Worm (Caenorhabditis elegans): Measurements from ENCODE around the gene R11D1.13.

The R11D1.13 gene

DNA sequence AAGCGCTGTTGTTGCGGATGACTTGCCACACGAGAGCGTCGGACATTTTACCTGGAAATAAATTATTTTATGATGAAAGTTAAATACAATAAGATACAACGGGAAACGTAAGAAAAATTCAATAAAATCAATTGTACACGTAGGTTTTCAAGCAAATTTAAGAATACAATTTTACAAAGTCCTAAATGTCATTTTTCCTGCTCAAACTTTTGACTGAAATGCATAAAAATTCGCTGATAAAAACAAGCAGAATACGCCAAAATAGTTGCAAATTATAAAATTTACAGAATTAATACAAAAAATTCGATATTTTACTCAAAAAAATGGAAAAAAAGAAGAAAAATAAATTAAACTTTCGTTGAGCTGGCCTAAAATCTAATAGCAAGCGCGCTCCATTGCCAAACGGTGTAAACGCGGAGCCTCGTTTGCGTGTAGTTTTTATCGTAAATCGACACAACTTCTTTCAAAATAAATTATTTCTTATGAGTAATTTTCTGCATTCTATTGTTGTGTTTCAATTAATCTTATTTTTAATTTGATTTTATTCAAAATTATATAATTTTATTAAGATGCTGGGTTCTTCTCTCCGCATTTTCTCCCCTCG, 1.2 kb downstream of the R11D1.13 start, which contains the start of the genes rpl-28 and mrpl-49:
TSS of gene rpl-28 (minus strand) at position 51 of the 604 bp plus-strand sequence.
TSS of gene mrpl-49 (plus strand) at position 570 of the 604 bp plus-strand sequence.
- TF ChIP-seq skn-1 (tag; optimal IDR thresholded peaks at IDR 0.05) (peak; percentile 49), gmeb-1 (tag; optimal IDR thresholded peaks at IDR 0.05) (peak; percentile 85), F13H6.1 (tag; optimal IDR thresholded peaks at IDR 0.05) (peak; percentile 72), elt-1 (tag; optimal IDR thresholded peaks at IDR 0.05) (no peak), lin-13 (GFP tag; optimal IDR thresholded peaks at IDR 0.05) (peak; percentile 89), mdl-1 (tag; optimal IDR thresholded peaks at IDR 0.05) (peak in 1 of 2 experiments; percentile 27), sem-4 (tag; optimal IDR thresholded peaks at IDR 0.05) (peak; percentile 78), ztf-1 (GFP tag; conservative IDR thresholded peaks at IDR 0.05) (no peak), sma-9 (GFP tag; optimal IDR thresholded peaks at IDR 0.05) (peak; percentile 85), sma-9 (tag; optimal IDR thresholded peaks at IDR 0.05) (no peak), ceh-16 (tag; optimal IDR thresholded peaks at IDR 0.05) (peak; percentile 40), lsy-2 (tag; optimal IDR thresholded peaks at IDR 0.05) (peak; percentile 64 to 93), ZK546.5 (tag; optimal IDR thresholded peaks at IDR 0.05) (no peak), ztf-4 (tag; optimal IDR thresholded peaks at IDR 0.05) (peak; percentile 70), aly-2 (tag; optimal IDR thresholded peaks at IDR 0.05) (no peak), nhr-11 (tag; optimal IDR thresholded peaks at IDR 0.05) (no peak), crh-2 (tag; optimal IDR thresholded peaks at IDR 0.05) (peak; percentile 91), lin-11 (tag; optimal IDR thresholded peaks at IDR 0.05) (peak; percentile 85), lin-39 (tag; optimal IDR thresholded peaks at IDR 0.05) (no peak), ama-1 (optimal IDR thresholded peaks at IDR 0.05) (peak; percentile 50), unc-39 (tag; optimal IDR thresholded peaks at IDR 0.05) (no peak), nhr-21 (tag; optimal IDR thresholded peaks at IDR 0.05) (peak; percentile 75), nhr-10 (tag; optimal IDR thresholded peaks at IDR 0.05) (no peak), C34F6.9 (tag; optimal IDR thresholded peaks at IDR 0.05) (peak; percentile 96), Y55F3AM.14 (GFP tag; optimal IDR thresholded peaks at IDR 0.05) (no peak), R02D3.7 (tag; optimal IDR thresholded peaks at IDR 0.05) (peak; percentile 82), egl-27 (tag; optimal IDR thresholded peaks at IDR 0.05) (peak; percentile 47), nhr-12 (tag; optimal IDR thresholded peaks at IDR 0.05) (no peak), nhr-237 (tag; optimal IDR thresholded peaks at IDR 0.05) (no peak), snpc-4 (tag; optimal IDR thresholded peaks at IDR 0.05) (peak; percentile 83), alr-1 (tag; optimal IDR thresholded peaks at IDR 0.05) (no peak), sma-3 (GFP tag; optimal IDR thresholded peaks at IDR 0.05) (peak; percentile 80), nhr-129 (tag; optimal IDR thresholded peaks at IDR 0.05) (peak; percentile 89), nhr-6 (tag; optimal IDR thresholded peaks at IDR 0.05) (no peak), zag-1 (tag; optimal IDR thresholded peaks at IDR 0.05) (peak; percentile 36), unc-55 (GFP tag; optimal IDR thresholded peaks at IDR 0.05) (peak; percentile 98), fos-1 (tag; optimal IDR thresholded peaks at IDR 0.05) (peak; percentile 86), blmp-1 (tag; optimal IDR thresholded peaks at IDR 0.05; ENCODE audit: insufficient read depth) (peak; percentile 74), mab-5 (tag; optimal IDR thresholded peaks at IDR 0.05) (peak; percentile 82), dmd-4 (tag; optimal IDR thresholded peaks at IDR 0.05) (no peak), ceh-82 (tag; optimal IDR thresholded peaks at IDR 0.05) (peak; percentile 2)

DNA sequence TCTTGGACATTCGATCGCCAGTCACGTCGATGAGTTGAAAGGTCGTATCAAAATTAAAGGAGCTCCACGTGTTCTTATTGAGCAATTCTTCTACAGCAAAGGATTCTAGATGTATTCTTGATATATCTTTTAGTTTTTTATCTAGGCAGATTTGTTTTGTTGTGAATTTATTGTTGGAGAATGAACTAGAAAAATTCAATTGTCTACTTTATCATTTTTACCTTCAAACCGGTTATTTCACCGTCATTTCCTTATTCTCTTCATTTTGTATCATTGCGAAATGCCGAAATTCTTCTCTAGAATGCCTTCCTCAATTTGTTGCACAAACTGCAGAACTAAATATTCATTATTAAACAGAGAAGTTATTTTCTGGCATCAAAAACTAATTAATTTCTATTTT, 2.3 kb downstream of the R11D1.13 start, which contains the start of gene R11D1.10:
TSS of gene R11D1.10 (plus strand) at position 301 of the 400 bp plus-strand sequence.
- TF ChIP-seq nhr-77 (tag; optimal IDR thresholded peaks at IDR 0.05) (no peak), ZK546.5 (tag; optimal IDR thresholded peaks at IDR 0.05) (no peak), unc-39 (tag; optimal IDR thresholded peaks at IDR 0.05) (no peak), unc-62 (GFP tag; optimal IDR thresholded peaks at IDR 0.05) (no peak), mdl-1 (tag; optimal IDR thresholded peaks at IDR 0.05) (no peak), crh-2 (tag; optimal IDR thresholded peaks at IDR 0.05) (no peak)
